Worm (Caenorhabditis elegans) whole organism, mixed stage, embryonic: ENCODE results near the gene pmk-3.
A peak's percentile ranks its signal among the peaks of the same experiment; 100 is the strongest.

Experiments
- M03D4.4 ChIP-seq: sonication (generic microtip); optimal IDR thresholded peaks from 2 replicates; lab custom pipeline; 2017; ENCODE audit warnings: mild to moderate bottlenecking, missing genetic modification characterization, missing compliant biosample characterization
- bed-3 ChIP-seq: fragments of 200-800 bp; sonication (Bioruptor generic); optimal IDR thresholded peaks from 3 replicates; lab custom pipeline; 2018; ENCODE audit warnings: mild to moderate bottlenecking, missing genetic modification characterization, moderate library complexity, missing compliant biosample characterization
- blmp-1 ChIP-seq: fragments of 150-350 bp; optimal IDR thresholded peaks from 2 replicates; lab custom pipeline; 2014; ENCODE audit warnings: missing biosample characterization, missing genetic modification characterization
- ceh-39 ChIP-seq: fragments of 150-350 bp; optimal IDR thresholded peaks from 2 replicates; lab custom pipeline; 2014; ENCODE audit warnings: missing biosample characterization, missing genetic modification characterization
- ceh-43 ChIP-seq: fragments of 200-800 bp; sonication (Bioruptor generic); optimal IDR thresholded peaks from 2 replicates; lab custom pipeline; 2018; ENCODE audit warnings: mild to moderate bottlenecking, missing genetic modification characterization, moderate library complexity, missing compliant biosample characterization
- ceh-83 ChIP-seq: fragments of 200-800 bp; sonication (Bioruptor generic); optimal IDR thresholded peaks from 2 replicates; lab custom pipeline; 2018; ENCODE audit warnings: mild to moderate bottlenecking, missing genetic modification characterization, missing compliant biosample characterization
- ces-1 ChIP-seq: fragments of 150-350 bp; optimal IDR thresholded peaks from 2 replicates; lab custom pipeline; 2014; ENCODE audit warnings: missing biosample characterization, missing genetic modification reagents, missing genetic modification characterization
- cnd-1 ChIP-seq: fragments of 200-800 bp; sonication (Bioruptor generic); optimal IDR thresholded peaks from 2 replicates; lab custom pipeline; 2018; ENCODE audit warnings: mild to moderate bottlenecking, missing genetic modification characterization, missing compliant biosample characterization
- elt-1 ChIP-seq: sonication (generic microtip); optimal IDR thresholded peaks from 2 replicates; lab custom pipeline; 2017; ENCODE audit warnings: missing genetic modification characterization, mild to moderate bottlenecking, missing compliant biosample characterization, antibody characterized with exemption, moderate library complexity, borderline replicate concordance; ENCODE audit not compliant: insufficient read depth
- elt-3 ChIP-seq: fragments of 150-350 bp; optimal IDR thresholded peaks from 2 replicates; lab custom pipeline; 2014; ENCODE audit warnings: missing biosample characterization, missing genetic modification characterization
- flh-1 ChIP-seq: fragments of 200-800 bp; sonication (Bioruptor generic); optimal IDR thresholded peaks from 2 replicates; lab custom pipeline; 2018; ENCODE audit warnings: mild to moderate bottlenecking, missing genetic modification characterization, moderate library complexity, missing compliant biosample characterization
- ham-2 ChIP-seq: fragments of 200-800 bp; sonication (Bioruptor generic); optimal IDR thresholded peaks from 2 replicates; lab custom pipeline; 2018; ENCODE audit warnings: mild to moderate bottlenecking, missing genetic modification characterization, missing compliant biosample characterization
- hlh-1 ChIP-seq: fragments of 150-350 bp; optimal IDR thresholded peaks from 2 replicates; lab custom pipeline; 2014; ENCODE audit warnings: missing biosample characterization, missing genetic modification reagents, missing genetic modification characterization
- lin-13 ChIP-seq: fragments of 150-350 bp; optimal IDR thresholded peaks from 2 replicates; lab custom pipeline; 2014; ENCODE audit warnings: missing biosample characterization, missing genetic modification characterization
- lin-32 ChIP-seq: fragments of 200-800 bp; sonication (Bioruptor generic); optimal IDR thresholded peaks from 2 replicates; lab custom pipeline; 2018; ENCODE audit warnings: mild to moderate bottlenecking, missing genetic modification characterization, missing compliant biosample characterization
- lsy-2 ChIP-seq: fragments of 150-350 bp; optimal IDR thresholded peaks from 2 replicates; lab custom pipeline; 2014; ENCODE audit warnings: missing biosample characterization, missing genetic modification characterization
- mep-1 ChIP-seq: fragments of 150-350 bp; optimal IDR thresholded peaks from 2 replicates; lab custom pipeline; 2017; ENCODE audit warnings: missing biosample characterization, missing genetic modification reagents, missing genetic modification characterization, inconsistent platforms
- mls-2 ChIP-seq: sonication (generic microtip); optimal IDR thresholded peaks from 2 replicates; lab custom pipeline; 2016; ENCODE audit warnings: mild to moderate bottlenecking, missing genetic modification characterization, moderate library complexity, missing compliant biosample characterization
- nhr-12 ChIP-seq: fragments of 150-350 bp; optimal IDR thresholded peaks from 2 replicates; lab custom pipeline; 2014; ENCODE audit warnings: missing biosample characterization, missing genetic modification characterization
- nhr-2 ChIP-seq: fragments of 150-350 bp; optimal IDR thresholded peaks from 2 replicates; lab custom pipeline; 2014; ENCODE audit warnings: missing biosample characterization, missing genetic modification characterization
- nhr-237 ChIP-seq: fragments of 150-350 bp; optimal IDR thresholded peaks from 2 replicates; lab custom pipeline; 2014; ENCODE audit warnings: missing biosample characterization, missing genetic modification characterization
- nhr-28 ChIP-seq: fragments of 150-350 bp; optimal IDR thresholded peaks from 2 replicates; lab custom pipeline; 2014; ENCODE audit warnings: missing biosample characterization, missing genetic modification characterization
- nhr-76 ChIP-seq: sonication (generic microtip); optimal IDR thresholded peaks from 2 replicates; lab custom pipeline; 2017; ENCODE audit warnings: missing biosample characterization, missing genetic modification characterization
- pha-4 ChIP-seq: fragments of 150-350 bp; optimal IDR thresholded peaks from 2 replicates; lab custom pipeline; 2018; ENCODE audit warnings: missing biosample characterization, missing genetic modification reagents, missing genetic modification characterization
- snpc-4 ChIP-seq: fragments of 150-350 bp; optimal IDR thresholded peaks from 2 replicates; lab custom pipeline; 2014; ENCODE audit warnings: missing biosample characterization, missing genetic modification characterization
- sptf-1 ChIP-seq: sonication (generic microtip); optimal IDR thresholded peaks from 2 replicates; lab custom pipeline; 2017; ENCODE audit warnings: mild to moderate bottlenecking, missing genetic modification characterization, moderate library complexity, missing compliant biosample characterization
- tbx-8 ChIP-seq: fragments of 200-800 bp; sonication (Bioruptor generic); optimal IDR thresholded peaks from 2 replicates; lab custom pipeline; 2018; ENCODE audit warnings: mild to moderate bottlenecking, missing genetic modification characterization, moderate library complexity, missing compliant biosample characterization
- unc-120 ChIP-seq: sonication (generic microtip); optimal IDR thresholded peaks from 2 replicates; lab custom pipeline; 2017; ENCODE audit warnings: missing genetic modification characterization, missing compliant biosample characterization; ENCODE audit not compliant: poor library complexity, severe bottlenecking
- unc-39 ChIP-seq: fragments of 150-350 bp; optimal IDR thresholded peaks from 2 replicates; lab custom pipeline; 2014; ENCODE audit warnings: missing biosample characterization, missing genetic modification characterization
- unc-62 ChIP-seq: fragments of 150-350 bp; optimal IDR thresholded peaks from 2 replicates; lab custom pipeline; 2014; ENCODE audit warnings: missing biosample characterization, missing genetic modification reagents, missing genetic modification characterization
- ztf-11 ChIP-seq: fragments of 150-350 bp; optimal IDR thresholded peaks from 2 replicates; lab custom pipeline; 2014; ENCODE audit warnings: missing biosample characterization, missing genetic modification characterization

pmk-3 gene

ce11 chrIV:8112187-8112586 lies 26.8 kb upstream of the pmk-3 start, which contains the start of gene Y42H9AR.4:
Y42H9AR.4 (minus strand) TSS chrIV:8112218.
- TF ChIP-seq lin-32 (GFP tag; lab: Kevin White, UChicago) (peak; percentile 65), unc-120 (tag; lab: Kevin White, UChicago) (peak; percentile 67), blmp-1 (tag; lab: Kevin White, UChicago) (peak; percentile 2), mls-2 (tag; lab: Kevin White, UChicago) (no peak), nhr-2 (tag; lab: Kevin White, UChicago) (no peak), lsy-2 (tag; lab: Kevin White, UChicago) (no peak), nhr-237 (tag; lab: Kevin White, UChicago) (no peak), ceh-43 (GFP tag; lab: Kevin White, UChicago) (no peak)

ce11 chrIV:8112646-8113045 lies 26.4 kb upstream of the pmk-3 start:
- TF ChIP-seq ces-1 (GFP tag; lab: Kevin White, UChicago) = peak; percentile 31
- no peak for TF ChIP-seq unc-62 (GFP tag; lab: Kevin White, UChicago)

ce11 chrIV:8113161-8113560 lies 25.9 kb upstream of the pmk-3 start, which contains the start of gene Y42H9AR.1:
Y42H9AR.1 (plus strand) TSS chrIV:8113393.
- TF ChIP-seq cnd-1 (tag; lab: Kevin White, UChicago) = no peak
- no peak for TF ChIP-seq nhr-237 (tag; lab: Kevin White, UChicago)
- no peak for TF ChIP-seq ceh-43 (GFP tag; lab: Kevin White, UChicago)
- no peak for TF ChIP-seq nhr-28 (tag; lab: Kevin White, UChicago)
- no peak for TF ChIP-seq ceh-83 (GFP tag; lab: Kevin White, UChicago)
- no peak for TF ChIP-seq ceh-39 (tag; lab: Kevin White, UChicago)
- no peak for TF ChIP-seq mep-1 (tag; lab: Kevin White, UChicago)
- TF ChIP-seq nhr-76 (tag; lab: Kevin White, UChicago) = no peak
- TF ChIP-seq elt-1 (tag; lab: Kevin White, UChicago) = no peak
- TF ChIP-seq ces-1 (GFP tag; lab: Kevin White, UChicago) = peak; percentile 67
- TF ChIP-seq bed-3 (GFP tag; lab: Kevin White, UChicago) = no peak
- TF ChIP-seq ham-2 = no peak
- TF ChIP-seq lsy-2 (tag; lab: Kevin White, UChicago) = peak; percentile 48
- TF ChIP-seq, all 35 proteins: peak for 2

- no peak for TF ChIP-seq M03D4.4 (tag; lab: Kevin White, UChicago)
- TF ChIP-seq ces-1 (GFP tag; lab: Kevin White, UChicago) = no peak
- no peak for TF ChIP-seq cnd-1 (tag; lab: Kevin White, UChicago)
- no peak for TF ChIP-seq unc-39 (tag; lab: Kevin White, UChicago)
- no peak for TF ChIP-seq mep-1 (tag; lab: Kevin White, UChicago)
- TF ChIP-seq flh-1 (GFP tag; lab: Kevin White, UChicago) = no peak
- no peak for TF ChIP-seq ham-2
- no peak for TF ChIP-seq bed-3 (GFP tag; lab: Kevin White, UChicago)
Observed at ce11 chrIV:8114535-8114934, 24.5 kb upstream of the pmk-3 start.

- TF ChIP-seq hlh-1 (tag; lab: Kevin White, UChicago) = no peak
- TF ChIP-seq elt-3 (tag; lab: Kevin White, UChicago) = no peak
- no peak for TF ChIP-seq lsy-2 (tag; lab: Kevin White, UChicago)
- TF ChIP-seq lin-13 (tag; lab: Kevin White, UChicago) = no peak
- TF ChIP-seq ztf-11 (tag; lab: Kevin White, UChicago) = no peak
- TF ChIP-seq pha-4 = no peak
- TF ChIP-seq ham-2 = no peak
- TF ChIP-seq tbx-8 (GFP tag; lab: Kevin White, UChicago) = no peak
- no peak for TF ChIP-seq nhr-12 (tag; lab: Kevin White, UChicago)
Observed at ce11 chrIV:8115462-8115861, 23.6 kb upstream of the pmk-3 start, which contains the start of gene irld-8. irld-8 (plus strand) TSS chrIV:8115762.

- TF ChIP-seq nhr-237 (tag; lab: Kevin White, UChicago) (no peak), nhr-12 (tag; lab: Kevin White, UChicago) (no peak), unc-62 (GFP tag; lab: Kevin White, UChicago) (no peak), snpc-4 (tag; lab: Kevin White, UChicago) (no peak), unc-120 (tag; lab: Kevin White, UChicago) (no peak), ceh-39 (tag; lab: Kevin White, UChicago) (no peak), flh-1 (GFP tag; lab: Kevin White, UChicago) (no peak), sptf-1 (tag; lab: Kevin White, UChicago) (no peak)
Observed at ce11 chrIV:8118790-8119189, 20.2 kb upstream of the pmk-3 start, which contains the start of gene F42G8.8. F42G8.8 (plus strand) TSS chrIV:8119090.
